Worm (Caenorhabditis elegans) whole organism, L2 larva: ENCODE measurements around the gene F57H12.5.

ENCODE experiments used
- F13H6.1 ChIP-seq: sonication (generic microtip); optimal IDR thresholded peaks from 2 replicates; lab custom pipeline; 2016; ENCODE audit warnings: missing genetic modification characterization, missing compliant biosample characterization
- R02D3.7 ChIP-seq: fragments of 150-350 bp; optimal IDR thresholded peaks from 2 replicates; lab custom pipeline; 2014; ENCODE audit warnings: missing biosample characterization, missing genetic modification characterization
- Y55F3AM.14 ChIP-seq: fragments of 200-800 bp; sonication (Bioruptor generic); optimal IDR thresholded peaks from 2 replicates; lab custom pipeline; 2018; ENCODE audit warnings: mild to moderate bottlenecking, missing genetic modification characterization, missing compliant biosample characterization
- ZK546.5 ChIP-seq: sonication (generic microtip); optimal IDR thresholded peaks from 2 replicates; lab custom pipeline; 2017; ENCODE audit warnings: missing biosample characterization, missing genetic modification characterization
- alr-1 ChIP-seq: fragments of 150-350 bp; optimal IDR thresholded peaks from 2 replicates; lab custom pipeline; 2014; ENCODE audit warnings: missing biosample characterization, missing genetic modification characterization
- aly-2 ChIP-seq: fragments of 150-350 bp; optimal IDR thresholded peaks from 2 replicates; lab custom pipeline; 2014; ENCODE audit warnings: missing biosample characterization, missing genetic modification characterization
- ama-1 ChIP-seq: fragments of 150-350 bp; optimal IDR thresholded peaks from 2 replicates; lab custom pipeline; 2018; ENCODE audit warnings: inconsistent platforms
- blmp-1 ChIP-seq: sonication (generic microtip); optimal IDR thresholded peaks from 2 replicates; lab custom pipeline; 2017; ENCODE audit warnings: missing genetic modification characterization, mild to moderate bottlenecking, missing compliant biosample characterization, antibody characterized with exemption, moderate library complexity; ENCODE audit not compliant: insufficient read depth
- ceh-16 ChIP-seq: fragments of 150-350 bp; optimal IDR thresholded peaks from 2 replicates; lab custom pipeline; 2014; ENCODE audit warnings: missing biosample characterization, missing genetic modification characterization
- ceh-82 ChIP-seq: fragments of 150-350 bp; optimal IDR thresholded peaks from 2 replicates; lab custom pipeline; 2014; ENCODE audit warnings: missing biosample characterization, missing genetic modification characterization
- crh-2 ChIP-seq: sonication (generic microtip); optimal IDR thresholded peaks from 2 replicates; lab custom pipeline; 2017; ENCODE audit warnings: missing biosample characterization, missing genetic modification characterization
- elt-1 ChIP-seq: fragments of 150-350 bp; optimal IDR thresholded peaks from 2 replicates; lab custom pipeline; 2014; ENCODE audit warnings: missing biosample characterization, missing genetic modification characterization
- elt-3 ChIP-seq: sonication (generic microtip); optimal IDR thresholded peaks from 2 replicates; lab custom pipeline; 2017; ENCODE audit warnings: missing biosample characterization, missing genetic modification characterization
- fos-1 ChIP-seq: fragments of 150-350 bp; optimal IDR thresholded peaks from 2 replicates; lab custom pipeline; 2014; ENCODE audit warnings: missing biosample characterization, missing genetic modification characterization
- gmeb-1 ChIP-seq: fragments of 150-350 bp; optimal IDR thresholded peaks from 2 replicates; lab custom pipeline; 2014; ENCODE audit warnings: missing biosample characterization, missing genetic modification characterization
- lin-11 ChIP-seq: fragments of 150-350 bp; sonication (generic microtip); optimal IDR thresholded peaks from 2 replicates; lab custom pipeline; 2014; ENCODE audit warnings: missing biosample characterization, missing genetic modification characterization, inconsistent platforms, mixed read lengths
- lin-13 ChIP-seq: fragments of 150-350 bp; optimal IDR thresholded peaks from 2 replicates; lab custom pipeline; 2014; ENCODE audit warnings: missing biosample characterization, missing genetic modification reagents, missing genetic modification characterization
- lin-39 ChIP-seq: fragments of 150-350 bp; optimal IDR thresholded peaks from 2 replicates; lab custom pipeline; 2014; ENCODE audit warnings: missing biosample characterization, missing genetic modification reagents, missing genetic modification characterization
- lsy-2 ChIP-seq, 2 experiments: fragments of 150-350 bp in 1 of 2; sonication (generic microtip) in 1 of 2; optimal IDR thresholded peaks; 2 replicates each; lab custom pipeline; 2014 to 2017; ENCODE audit warnings: missing biosample characterization in 2 of 2, missing genetic modification characterization in 2 of 2
- mbf-1 ChIP-seq: sonication (generic microtip); optimal IDR thresholded peaks from 2 replicates; lab custom pipeline; 2017; ENCODE audit warnings: missing biosample characterization, missing genetic modification characterization
- mdl-1 ChIP-seq, 2 experiments: fragments of 150-350 bp in 1 of 2; sonication (generic microtip) in 1 of 2; optimal IDR thresholded peaks; 2 replicates each; lab custom pipeline; 2017; ENCODE audit warnings: missing biosample characterization in 2 of 2, missing genetic modification characterization in 2 of 2
- nhr-10 ChIP-seq: sonication (generic microtip); optimal IDR thresholded peaks from 2 replicates; lab custom pipeline; 2017; ENCODE audit warnings: missing biosample characterization, missing genetic modification characterization
- nhr-11 ChIP-seq: fragments of 150-350 bp; optimal IDR thresholded peaks from 2 replicates; lab custom pipeline; 2014; ENCODE audit warnings: missing biosample characterization, missing genetic modification characterization
- nhr-129 ChIP-seq: fragments of 150-350 bp; optimal IDR thresholded peaks from 2 replicates; lab custom pipeline; 2014; ENCODE audit warnings: missing biosample characterization, missing genetic modification characterization
- nhr-23 ChIP-seq: fragments of 150-350 bp; optimal IDR thresholded peaks from 2 replicates; lab custom pipeline; 2014; ENCODE audit warnings: missing biosample characterization, missing genetic modification reagents, missing genetic modification characterization
- nhr-6 ChIP-seq: fragments of 150-350 bp; optimal IDR thresholded peaks from 2 replicates; lab custom pipeline; 2014; ENCODE audit warnings: missing biosample characterization, missing genetic modification characterization
- nhr-77 ChIP-seq: fragments of 150-350 bp; optimal IDR thresholded peaks from 2 replicates; lab custom pipeline; 2014; ENCODE audit warnings: missing biosample characterization, missing genetic modification characterization
- sem-4 ChIP-seq: fragments of 150-350 bp; optimal IDR thresholded peaks from 2 replicates; lab custom pipeline; 2014; ENCODE audit warnings: missing biosample characterization, missing genetic modification reagents, missing genetic modification characterization
- skn-1 ChIP-seq: sonication (generic microtip); optimal IDR thresholded peaks from 2 replicates; lab custom pipeline; 2017; ENCODE audit warnings: missing biosample characterization, missing genetic modification characterization
- sma-3 ChIP-seq: sonication (generic microtip); optimal IDR thresholded peaks from 2 replicates; lab custom pipeline; 2016; ENCODE audit warnings: missing genetic modification reagents, missing genetic modification characterization, missing compliant biosample characterization
- sma-9 ChIP-seq, 2 experiments: fragments of 150-350 bp in 1 of 2; sonication (generic microtip) in 1 of 2; optimal IDR thresholded peaks; 2 replicates each; lab custom pipeline; 2014 to 2016; ENCODE audit warnings: missing genetic modification characterization in 2 of 2, mild to moderate bottlenecking in 1 of 2, missing biosample characterization in 1 of 2, missing compliant biosample characterization in 1 of 2, missing genetic modification reagents in 1 of 2, moderate library complexity in 1 of 2
- unc-55 ChIP-seq: fragments of 150-350 bp; sonication (generic microtip); optimal IDR thresholded peaks from 3 replicates; lab custom pipeline; 2014; ENCODE audit warnings: missing biosample characterization, missing genetic modification reagents, missing genetic modification characterization
- unc-62 ChIP-seq: fragments of 150-350 bp; optimal IDR thresholded peaks from 2 replicates; lab custom pipeline; 2014; ENCODE audit warnings: missing biosample characterization, missing genetic modification reagents, missing genetic modification characterization
- zag-1 ChIP-seq: fragments of 150-350 bp; optimal IDR thresholded peaks from 2 replicates; lab custom pipeline; 2014; ENCODE audit warnings: missing biosample characterization, missing genetic modification characterization
- ztf-1 ChIP-seq: fragments of 200-800 bp; sonication (Bioruptor generic); conservative IDR thresholded peaks from 2 replicates; pipeline ENCODE4 v1.3.6; 2022; ENCODE audit warnings: missing genetic modification characterization, missing compliant biosample characterization
- ztf-11 ChIP-seq: sonication (generic microtip); optimal IDR thresholded peaks from 2 replicates; lab custom pipeline; 2017; ENCODE audit warnings: missing biosample characterization, missing genetic modification characterization

The F57H12.5 gene

DNA sequence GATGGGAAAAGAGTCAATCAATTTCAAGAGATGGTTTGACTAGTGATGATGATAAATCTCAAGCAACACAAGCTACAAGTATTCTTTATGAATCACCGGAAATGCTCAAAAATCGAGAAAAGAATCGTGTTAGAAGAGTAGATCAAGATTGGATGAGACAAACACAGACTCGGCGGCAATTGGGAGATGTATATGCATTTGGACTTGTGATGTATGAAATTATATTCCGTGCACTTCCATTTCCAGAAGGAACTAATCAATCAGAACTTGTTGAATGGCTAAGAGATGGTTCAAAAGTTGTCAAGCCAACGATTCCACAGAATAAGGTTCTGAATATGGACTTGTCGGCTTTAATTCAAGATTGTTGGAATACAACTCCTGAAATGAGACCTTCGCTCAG, 35.2 kb upstream of the F57H12.5 start:
- TF ChIP-seq fos-1 (tag; lab: Kevin White, UChicago) (no peak), mbf-1 (tag; lab: Kevin White, UChicago) (no peak), lin-39 (tag; lab: Kevin White, UChicago) (no peak), gmeb-1 (tag; lab: Kevin White, UChicago) (no peak), ZK546.5 (no peak), crh-2 (tag; lab: Kevin White, UChicago) (no peak), elt-1 (no peak), lin-11 (tag; lab: Kevin White, UChicago) (no peak), ztf-1 (GFP tag; lab: Robert Waterston, UW) (no peak), lsy-2 (tag; optimal IDR thresholded peaks at IDR 0.05; lab: Kevin White, UChicago) (no peak), sma-3 (GFP tag; lab: Kevin White, UChicago) (no peak), aly-2 (no peak), nhr-11 (tag; lab: Kevin White, UChicago) (no peak), elt-3 (tag; lab: Kevin White, UChicago) (no peak)

DNA sequence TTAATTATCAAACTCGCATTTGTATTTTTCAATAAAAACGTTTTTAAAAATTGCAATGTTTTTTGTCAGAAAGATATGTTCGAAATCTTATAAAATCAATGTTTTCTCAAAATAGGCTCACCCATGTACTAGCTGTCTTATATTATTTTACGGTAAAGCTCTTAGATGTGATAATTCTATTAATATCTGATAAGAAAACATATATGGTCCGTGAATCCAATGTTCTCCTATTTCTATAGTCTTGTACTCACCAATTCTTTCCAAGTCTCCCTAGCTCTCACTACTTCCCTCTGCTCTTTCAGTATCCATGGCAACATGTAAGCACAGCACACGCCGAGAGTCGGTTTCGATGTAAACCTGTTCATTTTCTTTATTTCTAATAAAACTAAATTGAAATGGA, 33.4 kb upstream of the F57H12.5 start, which contains the start of gene bbs-2:
Gene bbs-2 (plus strand): TSS at position 301 of the 400 bp plus-strand sequence.
- TF ChIP-seq Y55F3AM.14 (GFP tag; lab: Kevin White, UChicago): no peak
- TF ChIP-seq unc-55 (GFP tag; lab: Kevin White, UChicago): no peak
- no peak for TF ChIP-seq lsy-2 (tag; optimal IDR thresholded peaks at IDR 0.05; lab: Kevin White, UChicago)
- no peak for TF ChIP-seq ceh-82 (tag; lab: Kevin White, UChicago)
- no peak for TF ChIP-seq ama-1 (lab: Kevin White, UChicago)
- TF ChIP-seq nhr-129: no peak
- TF ChIP-seq crh-2 (tag; lab: Kevin White, UChicago): no peak
- no peak for TF ChIP-seq ZK546.5
- no peak for TF ChIP-seq nhr-77 (tag; lab: Kevin White, UChicago)
- TF ChIP-seq ztf-11 (tag; lab: Kevin White, UChicago): no peak

DNA sequence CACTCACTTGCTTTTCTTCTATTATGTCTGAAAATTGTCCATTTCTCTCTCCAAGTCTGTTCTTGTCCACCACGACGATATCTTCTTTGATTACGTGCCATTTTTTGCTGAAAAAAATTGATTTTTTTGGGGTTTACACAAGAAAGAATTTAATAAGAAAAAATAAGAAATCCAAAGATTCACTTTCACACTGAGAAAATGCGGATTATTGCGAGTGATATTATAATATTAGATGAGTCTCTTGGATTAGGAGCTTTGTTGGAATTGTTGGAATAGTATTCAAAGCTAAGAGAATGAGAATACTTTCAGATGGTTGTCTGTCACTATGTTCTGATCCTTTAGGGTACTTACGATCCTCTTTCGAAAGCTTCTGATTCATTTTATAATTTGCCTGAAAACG, 28.3 kb upstream of the F57H12.5 start, which contains the start of gene F20D12.7:
Gene F20D12.7 (minus strand): TSS at position 101 of the 400 bp plus-strand sequence.
- TF ChIP-seq mbf-1 (tag; lab: Kevin White, UChicago): no peak
- TF ChIP-seq mdl-1 (tag; optimal IDR thresholded peaks at IDR 0.05; lab: Kevin White, UChicago): no peak
- TF ChIP-seq crh-2 (tag; lab: Kevin White, UChicago): no peak
- TF ChIP-seq ceh-16 (tag; lab: Kevin White, UChicago): no peak
- no peak for TF ChIP-seq nhr-23 (tag; lab: Kevin White, UChicago)
- no peak for TF ChIP-seq nhr-10 (tag; lab: Kevin White, UChicago)
- no peak for TF ChIP-seq nhr-6
- TF ChIP-seq alr-1: no peak
- no peak for TF ChIP-seq R02D3.7
- no peak for TF ChIP-seq F13H6.1 (tag; lab: Kevin White, UChicago)
- TF ChIP-seq zag-1 (tag; lab: Kevin White, UChicago): no peak
- no peak for TF ChIP-seq lin-13 (GFP tag; lab: Kevin White, UChicago)
- no peak for TF ChIP-seq aly-2
- no peak for TF ChIP-seq ztf-11 (tag; lab: Kevin White, UChicago)
- no peak for TF ChIP-seq ama-1 (lab: Kevin White, UChicago)
- TF ChIP-seq ztf-1 (GFP tag; lab: Robert Waterston, UW): no peak
- no peak for TF ChIP-seq elt-3 (tag; lab: Kevin White, UChicago)

DNA sequence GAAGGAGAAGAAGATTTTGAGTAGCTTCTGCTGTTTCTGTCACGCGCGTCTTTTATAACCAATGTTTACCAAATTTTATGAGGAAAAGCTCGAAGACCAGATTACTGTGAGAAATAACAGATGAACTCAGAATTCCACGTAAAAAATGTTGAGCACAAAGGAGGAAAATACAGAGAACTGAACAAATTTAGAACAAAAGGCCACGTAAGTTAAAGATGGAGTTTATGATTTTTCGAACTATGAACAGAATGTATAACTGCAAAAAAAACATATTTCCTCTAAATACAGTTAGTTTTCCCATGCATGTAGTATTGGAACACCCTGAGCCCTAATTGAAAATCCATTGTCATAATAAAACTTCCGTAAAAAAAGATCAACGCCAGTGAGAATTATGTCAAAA, 26.2 kb upstream of the F57H12.5 start, which contains the start of gene exc-9:
Gene exc-9 (minus strand): TSS at position 101 of the 400 bp plus-strand sequence.
- no peak for TF ChIP-seq blmp-1 (tag; lab: Kevin White, UChicago)
- TF ChIP-seq sma-9 (GFP tag; optimal IDR thresholded peaks at IDR 0.05; lab: Kevin White, UChicago): no peak
- no peak for TF ChIP-seq sma-9 (tag; optimal IDR thresholded peaks at IDR 0.05; lab: Kevin White, UChicago)
- TF ChIP-seq skn-1: no peak
- no peak for TF ChIP-seq crh-2 (tag; lab: Kevin White, UChicago)
- TF ChIP-seq nhr-6: no peak
- TF ChIP-seq ceh-16 (tag; lab: Kevin White, UChicago): no peak
- TF ChIP-seq lin-11 (tag; lab: Kevin White, UChicago): no peak
- TF ChIP-seq lsy-2 (tag; optimal IDR thresholded peaks at IDR 0.05; lab: Kevin White, UChicago): no peak
- no peak for TF ChIP-seq sem-4 (tag; lab: Kevin White, UChicago)
- TF ChIP-seq nhr-129: no peak
- no peak for TF ChIP-seq unc-62 (GFP tag; lab: Kevin White, UChicago)
- TF ChIP-seq, all 48 proteins: peak for 0
